Worm (Caenorhabditis elegans): ENCODE measurements around the gene alh-10.

DNA sequence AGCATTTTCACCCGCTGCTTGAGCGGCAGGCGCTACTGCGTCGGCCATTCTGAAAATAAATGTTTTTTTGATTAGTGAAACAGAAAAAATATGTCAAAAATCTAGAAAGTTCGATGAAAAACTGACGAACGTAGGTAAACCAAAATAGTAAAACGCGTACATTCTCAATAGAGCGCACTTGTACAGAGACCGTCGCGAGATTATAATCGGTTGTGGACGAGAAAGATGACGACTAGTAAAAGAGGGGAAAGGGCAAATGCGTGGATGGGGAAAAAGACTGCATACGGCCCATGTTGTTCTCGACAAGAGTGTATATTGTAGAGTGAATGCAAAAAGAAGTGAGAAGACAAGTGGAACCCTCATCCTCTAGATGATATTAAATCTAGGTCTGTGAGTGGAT lies 43.2 kb downstream of the alh-10 start, which contains the start of gene C36B7.6:
- TF ChIP-seq lin-15B (tag; optimal IDR thresholded peaks at IDR 0.05) = no peak
- TF ChIP-seq pqm-1 (tag; optimal IDR thresholded peaks at IDR 0.05) = peak; percentile 17
- TF ChIP-seq ZK546.5 (tag; optimal IDR thresholded peaks at IDR 0.05) = no peak
- no peak for TF ChIP-seq mdt-29 (GFP tag; IDR thresholded peaks at IDR 0.05)
- TF ChIP-seq nhr-237 (tag; optimal IDR thresholded peaks at IDR 0.05) = no peak
- no peak for TF ChIP-seq D1046.2 (GFP tag; IDR thresholded peaks at IDR 0.05)
- TF ChIP-seq pha-4 (GFP tag; IDR thresholded peaks at IDR 0.05) = no peak
- TF ChIP-seq pha-4 (tag; optimal IDR thresholded peaks at IDR 0.05) = peak; percentile 55
